Worm (Caenorhabditis elegans): ENCODE measurements around the gene ZK616.5.

Gene ZK616.5

DNA sequence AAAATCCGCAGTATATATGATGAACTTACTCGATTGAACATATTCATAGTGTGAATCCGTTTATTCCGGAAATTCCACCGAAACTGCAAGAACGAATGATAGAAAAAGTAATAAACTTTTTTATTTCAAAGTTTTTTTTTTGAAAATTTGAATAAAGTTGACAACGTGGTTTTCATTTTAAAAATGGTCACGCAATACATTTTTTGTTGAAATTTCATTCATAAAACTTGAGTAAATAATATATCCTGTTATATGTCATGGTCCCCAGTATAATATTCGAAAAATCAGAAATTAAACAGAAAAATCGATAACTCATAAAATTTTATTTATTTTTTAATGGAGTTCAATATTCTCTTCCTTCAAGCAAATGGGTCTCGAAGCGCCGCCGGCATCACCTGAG, 19.4 kb downstream of the ZK616.5 start, which contains the start of gene ZK616.65:
Gene ZK616.65, minus strand, starts transcription at position 101 of the 400 bp plus-strand sequence.
- TF ChIP-seq ztf-29 (GFP tag; IDR thresholded peaks at IDR 0.05), result no peak
- no peak for TF ChIP-seq ztf-23 (GFP tag; IDR thresholded peaks at IDR 0.05)
- no peak for TF ChIP-seq klf-2 (GFP tag; conservative IDR thresholded peaks at IDR 0.05)
- TF ChIP-seq cog-1 (tag; optimal IDR thresholded peaks at IDR 0.05), result no peak
- TF ChIP-seq ref-1 (GFP tag; conservative IDR thresholded peaks at IDR 0.05), result no peak
- TF ChIP-seq T22C8.4 (GFP tag; IDR thresholded peaks at IDR 0.05), result no peak
- TF ChIP-seq tab-1 (GFP tag; IDR thresholded peaks at IDR 0.05), result no peak
- no peak for TF ChIP-seq flt-1 (GFP tag; IDR thresholded peaks at IDR 0.05)
- TF ChIP-seq med-1 (GFP tag; optimal IDR thresholded peaks at IDR 0.05; ENCODE audit: insufficient read depth), result no peak

ce11 chrIV:5411641-5412337, 20.1 kb downstream of the ZK616.5 start, which contains the start of gene ZK616.8:
ZK616.8 (minus strand) TSS chrIV:5412193.
- no peak for TF ChIP-seq cog-1 (tag; optimal IDR thresholded peaks at IDR 0.05)
- no peak for TF ChIP-seq klf-2 (GFP tag; conservative IDR thresholded peaks at IDR 0.05)
- peak; percentile 61 for TF ChIP-seq T22C8.4 (GFP tag; IDR thresholded peaks at IDR 0.05)
- TF ChIP-seq ref-1 (GFP tag; conservative IDR thresholded peaks at IDR 0.05), result no peak
- TF ChIP-seq med-1 (GFP tag; optimal IDR thresholded peaks at IDR 0.05; ENCODE audit: insufficient read depth), result no peak

DNA sequence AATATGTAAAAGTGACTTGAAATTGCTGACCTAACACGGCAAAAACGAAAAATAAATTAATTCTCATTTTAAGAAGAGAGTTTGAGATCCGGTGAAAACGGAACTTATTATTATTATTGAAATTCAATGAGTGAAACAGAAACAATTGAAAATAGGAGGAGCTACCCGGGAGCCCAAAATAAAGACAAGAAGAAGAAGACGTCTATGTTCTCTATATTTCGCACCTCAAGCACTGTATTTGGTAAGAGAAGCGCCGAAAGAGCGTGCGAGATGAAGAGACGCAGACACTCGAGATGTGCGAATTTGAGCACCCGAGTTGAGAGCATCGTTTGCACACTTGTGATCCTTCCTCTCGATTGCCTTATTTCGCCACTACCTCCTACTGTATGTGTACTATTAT, 24.0 kb downstream of the ZK616.5 start, which contains the start of gene spp-7:
Gene spp-7, minus strand, starts transcription at position 101 of the 400 bp plus-strand sequence.
- no peak for TF ChIP-seq klf-2 (GFP tag; conservative IDR thresholded peaks at IDR 0.05)
- TF ChIP-seq tab-1 (GFP tag; IDR thresholded peaks at IDR 0.05), result no peak
- TF ChIP-seq T22C8.4 (GFP tag; IDR thresholded peaks at IDR 0.05), result no peak
- no peak for TF ChIP-seq med-1 (GFP tag; optimal IDR thresholded peaks at IDR 0.05; ENCODE audit: insufficient read depth)
- no peak for TF ChIP-seq flt-1 (GFP tag; IDR thresholded peaks at IDR 0.05)

ce11 chrIV:5419122-5419521, 27.4 kb downstream of the ZK616.5 start, which contains the start of gene ehn-3:
ehn-3 (minus strand) TSS chrIV:5419222.
- TF ChIP-seq med-1 (GFP tag; optimal IDR thresholded peaks at IDR 0.05; ENCODE audit: insufficient read depth) (no peak), tab-1 (GFP tag; IDR thresholded peaks at IDR 0.05) (no peak), ref-1 (GFP tag; conservative IDR thresholded peaks at IDR 0.05) (no peak), ztf-23 (GFP tag; IDR thresholded peaks at IDR 0.05) (no peak), klf-2 (GFP tag; conservative IDR thresholded peaks at IDR 0.05) (no peak), cog-1 (tag; optimal IDR thresholded peaks at IDR 0.05) (no peak)

DNA sequence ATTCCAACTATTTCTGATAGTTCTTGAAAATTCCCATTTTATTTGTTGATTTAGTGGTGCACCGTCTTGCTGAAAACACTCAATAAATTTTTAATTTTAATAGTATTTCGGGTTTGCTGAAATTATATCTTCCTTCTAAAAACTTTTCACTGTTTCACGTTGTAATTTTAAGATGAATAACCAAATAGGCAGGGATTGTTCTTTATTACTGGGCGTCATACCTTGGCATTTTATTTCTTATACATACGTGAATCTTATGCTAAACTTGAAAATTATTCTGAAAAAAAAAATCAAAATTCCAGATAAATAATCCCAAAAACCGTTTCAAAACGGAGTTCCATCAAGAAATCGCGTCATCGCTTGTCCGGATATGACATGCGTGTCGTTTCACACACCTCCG, 47.0 kb downstream of the ZK616.5 start, which contains the start of gene mgl-3:
Gene mgl-3, plus strand, starts transcription at position 301 of the 400 bp plus-strand sequence.
- TF ChIP-seq cog-1 (tag; optimal IDR thresholded peaks at IDR 0.05), result no peak
- no peak for TF ChIP-seq tab-1 (GFP tag; IDR thresholded peaks at IDR 0.05)
- TF ChIP-seq ztf-29 (GFP tag; IDR thresholded peaks at IDR 0.05), result no peak
- TF ChIP-seq ztf-23 (GFP tag; IDR thresholded peaks at IDR 0.05), result no peak
- no peak for TF ChIP-seq med-1 (GFP tag; optimal IDR thresholded peaks at IDR 0.05; ENCODE audit: insufficient read depth)
- TF ChIP-seq T22C8.4 (GFP tag; IDR thresholded peaks at IDR 0.05), result no peak
- no peak for TF ChIP-seq flt-1 (GFP tag; IDR thresholded peaks at IDR 0.05)
- no peak for TF ChIP-seq ref-1 (GFP tag; conservative IDR thresholded peaks at IDR 0.05)
- TF ChIP-seq klf-2 (GFP tag; conservative IDR thresholded peaks at IDR 0.05), result no peak
